Worm (Caenorhabditis elegans) whole organism, mixed stage, embryonic: ENCODE measurements around the gene K04A8.19.

Experiments
- M03D4.4 ChIP-seq: sonication (generic microtip); optimal IDR thresholded peaks from 2 replicates; lab custom pipeline; 2017; ENCODE audit warnings: mild to moderate bottlenecking, missing genetic modification characterization, missing compliant biosample characterization
- ceh-39 ChIP-seq: fragments of 150-350 bp; optimal IDR thresholded peaks from 2 replicates; lab custom pipeline; 2014; ENCODE audit warnings: missing biosample characterization, missing genetic modification characterization
- ceh-83 ChIP-seq: fragments of 200-800 bp; sonication (Bioruptor generic); optimal IDR thresholded peaks from 2 replicates; lab custom pipeline; 2018; ENCODE audit warnings: mild to moderate bottlenecking, missing genetic modification characterization, missing compliant biosample characterization
- elt-3 ChIP-seq: fragments of 150-350 bp; optimal IDR thresholded peaks from 2 replicates; lab custom pipeline; 2014; ENCODE audit warnings: missing biosample characterization, missing genetic modification characterization
- lin-13 ChIP-seq: fragments of 150-350 bp; optimal IDR thresholded peaks from 2 replicates; lab custom pipeline; 2014; ENCODE audit warnings: missing biosample characterization, missing genetic modification characterization
- mls-2 ChIP-seq: sonication (generic microtip); optimal IDR thresholded peaks from 2 replicates; lab custom pipeline; 2016; ENCODE audit warnings: mild to moderate bottlenecking, missing genetic modification characterization, moderate library complexity, missing compliant biosample characterization
- nhr-12 ChIP-seq: fragments of 150-350 bp; optimal IDR thresholded peaks from 2 replicates; lab custom pipeline; 2014; ENCODE audit warnings: missing biosample characterization, missing genetic modification characterization
- nhr-28 ChIP-seq: fragments of 150-350 bp; optimal IDR thresholded peaks from 2 replicates; lab custom pipeline; 2014; ENCODE audit warnings: missing biosample characterization, missing genetic modification characterization
- nhr-76 ChIP-seq: sonication (generic microtip); optimal IDR thresholded peaks from 2 replicates; lab custom pipeline; 2017; ENCODE audit warnings: missing biosample characterization, missing genetic modification characterization
- sem-2 ChIP-seq: fragments of 200-800 bp; sonication (Bioruptor generic); optimal IDR thresholded peaks from 2 replicates; lab custom pipeline; 2018; ENCODE audit warnings: mild to moderate bottlenecking, missing genetic modification characterization, missing compliant biosample characterization
- snpc-4 ChIP-seq: fragments of 150-350 bp; optimal IDR thresholded peaks from 2 replicates; lab custom pipeline; 2014; ENCODE audit warnings: missing biosample characterization, missing genetic modification characterization
- sptf-1 ChIP-seq: sonication (generic microtip); optimal IDR thresholded peaks from 2 replicates; lab custom pipeline; 2017; ENCODE audit warnings: mild to moderate bottlenecking, missing genetic modification characterization, moderate library complexity, missing compliant biosample characterization
- unc-62 ChIP-seq: fragments of 150-350 bp; optimal IDR thresholded peaks from 2 replicates; lab custom pipeline; 2014; ENCODE audit warnings: missing biosample characterization, missing genetic modification reagents, missing genetic modification characterization
- ztf-11 ChIP-seq: fragments of 150-350 bp; optimal IDR thresholded peaks from 2 replicates; lab custom pipeline; 2014; ENCODE audit warnings: missing biosample characterization, missing genetic modification characterization

DNA sequence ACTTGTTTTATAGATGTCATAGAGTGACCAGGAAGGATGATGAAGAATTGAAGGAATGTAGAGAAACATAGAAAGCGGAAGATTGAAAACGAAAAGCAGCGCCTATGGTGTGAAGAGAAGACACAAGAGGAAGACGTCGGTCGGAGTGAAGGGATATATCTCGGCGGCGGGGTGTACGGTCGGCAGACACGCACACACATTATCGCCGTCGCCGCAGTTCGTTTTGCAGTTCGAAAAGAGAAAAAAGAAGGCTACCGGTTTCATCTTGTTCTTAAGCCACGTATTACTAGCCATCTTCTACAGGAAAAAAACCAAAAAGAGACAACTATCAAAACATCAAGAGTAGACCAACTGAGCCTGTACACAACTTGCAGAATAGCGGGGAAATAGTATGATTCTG, 40.9 kb downstream of the K04A8.19 start:
- no peak for TF ChIP-seq mls-2 (tag; lab: Kevin White, UChicago)
- TF ChIP-seq ztf-11 (tag; lab: Kevin White, UChicago), result no peak
- TF ChIP-seq ceh-83, result no peak
- TF ChIP-seq snpc-4 (tag; lab: Kevin White, UChicago), result no peak
- no peak for TF ChIP-seq nhr-12 (tag; lab: Kevin White, UChicago)
- no peak for TF ChIP-seq unc-62 (GFP tag; lab: Kevin White, UChicago)
- no peak for TF ChIP-seq nhr-76 (tag; lab: Kevin White, UChicago)
- no peak for TF ChIP-seq M03D4.4
- TF ChIP-seq ceh-39 (tag; lab: Kevin White, UChicago), result no peak
- no peak for TF ChIP-seq sem-2
- TF ChIP-seq lin-13 (tag; lab: Kevin White, UChicago), result no peak
- no peak for TF ChIP-seq elt-3 (tag; lab: Kevin White, UChicago)
- TF ChIP-seq sptf-1 (tag; lab: Kevin White, UChicago), result no peak
- no peak for TF ChIP-seq nhr-28 (tag; lab: Kevin White, UChicago)
